Worm (Caenorhabditis elegans) whole organism, young adult: ENCODE data around the gene his-5.

Source experiments
- D2030.7 ChIP-seq: fragments of 200-800 bp; sonication (Bioruptor generic); IDR thresholded peaks from 2 replicates; pipeline ENCODE4 v1.3.6; 2022; ENCODE audit warnings: missing genetic modification reagents, missing genetic modification characterization, missing compliant biosample characterization
- F10E7.11 ChIP-seq: sonication (generic microtip); optimal IDR thresholded peaks from 2 replicates; lab custom pipeline; 2017; ENCODE audit warnings: mild to moderate bottlenecking, missing genetic modification characterization, moderate library complexity, missing compliant biosample characterization
- F33H1.4 ChIP-seq: fragments of 200-800 bp; sonication (Bioruptor generic); IDR thresholded peaks from 2 replicates; pipeline ENCODE4 v1.3.6; 2022; ENCODE audit warnings: missing genetic modification reagents, missing genetic modification characterization, missing compliant biosample characterization
- K11D2.4 ChIP-seq: fragments of 200-800 bp; sonication (Bioruptor generic); IDR thresholded peaks from 2 replicates; pipeline ENCODE4 v1.3.6; 2022; ENCODE audit warnings: missing genetic modification reagents, missing genetic modification characterization, missing compliant biosample characterization
- K12H6.12 ChIP-seq: fragments of 200-800 bp; sonication (Bioruptor generic); optimal IDR thresholded peaks from 2 replicates; lab custom pipeline; 2018; ENCODE audit warnings: mild to moderate bottlenecking, missing genetic modification characterization, missing compliant biosample characterization
- Y67H2A.10 ChIP-seq: fragments of 200-800 bp; sonication (Bioruptor generic); conservative IDR thresholded peaks from 2 replicates; pipeline ENCODE4 v1.3.6; 2022; ENCODE audit warnings: missing genetic modification reagents, missing genetic modification characterization, missing compliant biosample characterization
- Y79H2A.3 ChIP-seq: fragments of 200-800 bp; sonication (Bioruptor generic); conservative IDR thresholded peaks from 2 replicates; pipeline ENCODE4 v1.3.6; 2022; ENCODE audit warnings: missing genetic modification reagents, missing genetic modification characterization, missing compliant biosample characterization
- athp-1 ChIP-seq: sonication (generic microtip); optimal IDR thresholded peaks from 2 replicates; lab custom pipeline; 2017; ENCODE audit warnings: mild to moderate bottlenecking, missing genetic modification characterization, missing compliant biosample characterization
- ccch-3 ChIP-seq: fragments of 200-800 bp; sonication (Bioruptor generic); optimal IDR thresholded peaks from 2 replicates; lab custom pipeline; 2018; ENCODE audit warnings: mild to moderate bottlenecking, missing genetic modification characterization, missing compliant biosample characterization
- cebp-1 ChIP-seq, 2 experiments: fragments of 200-800 bp in 1 of 2; sonication (Bioruptor generic) in 1 of 2; sonication (generic microtip) in 1 of 2; IDR thresholded peaks in 1 of 2; optimal IDR thresholded peaks in 1 of 2; 2 replicates each; pipeline versions ENCODE4 v1.3.6 to Lab custom; 2017 to 2022; ENCODE audit warnings: missing compliant biosample characterization in 2 of 2, missing genetic modification characterization in 2 of 2, mild to moderate bottlenecking in 1 of 2, missing genetic modification reagents in 1 of 2, moderate library complexity in 1 of 2
- ceh-27 ChIP-seq: fragments of 200-800 bp; sonication (Bioruptor generic); optimal IDR thresholded peaks from 2 replicates; lab custom pipeline; 2018; ENCODE audit warnings: mild to moderate bottlenecking, missing genetic modification characterization, moderate library complexity, missing compliant biosample characterization
- dox-1 ChIP-seq: fragments of 200-800 bp; sonication (Bioruptor generic); IDR thresholded peaks from 2 replicates; pipeline ENCODE4 v1.3.6; 2022; ENCODE audit warnings: missing genetic modification reagents, missing genetic modification characterization, missing compliant biosample characterization
- dpff-1 ChIP-seq: sonication (generic microtip); optimal IDR thresholded peaks from 2 replicates; lab custom pipeline; 2017; ENCODE audit warnings: mild to moderate bottlenecking, missing genetic modification characterization, missing compliant biosample characterization
- efl-1 ChIP-seq: fragments of 150-350 bp; optimal IDR thresholded peaks from 2 replicates; lab custom pipeline; 2014; ENCODE audit warnings: missing biosample characterization, missing genetic modification reagents, missing genetic modification characterization
- him-1 ChIP-seq: sonication (generic microtip); optimal IDR thresholded peaks from 2 replicates; lab custom pipeline; 2016; ENCODE audit warnings: missing genotype, missing genetic modification reagents, missing genetic modification characterization, missing compliant biosample characterization
- hlh-26 ChIP-seq: fragments of 200-800 bp; sonication (Bioruptor generic); conservative IDR thresholded peaks from 2 replicates; pipeline ENCODE4 v1.3.6; 2022; ENCODE audit warnings: missing genetic modification reagents, missing genetic modification characterization, missing compliant biosample characterization
- hmg-1.2 ChIP-seq: fragments of 200-800 bp; sonication (Bioruptor generic); IDR thresholded peaks from 2 replicates; pipeline ENCODE4 v1.3.6; 2022; ENCODE audit warnings: missing genetic modification reagents, missing genetic modification characterization, missing compliant biosample characterization
- hrde-1 ChIP-seq: sonication (generic microtip); optimal IDR thresholded peaks from 2 replicates; lab custom pipeline; 2016; ENCODE audit warnings: missing genetic modification characterization, mild to moderate bottlenecking, missing compliant biosample characterization, moderate library complexity, missing genotype, missing genetic modification reagents, borderline replicate concordance
- lsl-1 ChIP-seq: fragments of 200-800 bp; sonication (Bioruptor generic); optimal IDR thresholded peaks from 2 replicates; lab custom pipeline; 2018; ENCODE audit warnings: mild to moderate bottlenecking, missing genetic modification characterization, moderate library complexity, missing compliant biosample characterization
- madf-3 ChIP-seq: fragments of 200-800 bp; sonication (Bioruptor generic); IDR thresholded peaks from 2 replicates; pipeline ENCODE4 v1.3.6; 2022; ENCODE audit warnings: missing genetic modification reagents, missing genetic modification characterization, missing compliant biosample characterization
- madf-6 ChIP-seq: fragments of 200-800 bp; sonication (Bioruptor generic); IDR thresholded peaks from 2 replicates; pipeline ENCODE4 v1.3.6; 2022; ENCODE audit warnings: missing genetic modification reagents, missing genetic modification characterization, missing compliant biosample characterization
- madf-8 ChIP-seq: fragments of 200-800 bp; sonication (Bioruptor generic); conservative IDR thresholded peaks from 2 replicates; pipeline ENCODE4 v1.3.6; 2022; ENCODE audit warnings: missing genetic modification reagents, missing genetic modification characterization, missing compliant biosample characterization
- mxl-1 ChIP-seq: sonication (generic microtip); optimal IDR thresholded peaks from 2 replicates; lab custom pipeline; 2016; ENCODE audit warnings: missing genetic modification characterization, missing compliant biosample characterization
- nhr-27 ChIP-seq: fragments of 200-800 bp; sonication (Bioruptor generic); optimal IDR thresholded peaks from 2 replicates; lab custom pipeline; 2018; ENCODE audit warnings: mild to moderate bottlenecking, missing genetic modification characterization, moderate library complexity, missing compliant biosample characterization
- snpc-3.4 ChIP-seq: sonication (generic microtip); optimal IDR thresholded peaks from 2 replicates; lab custom pipeline; 2017; ENCODE audit warnings: missing genetic modification characterization, mild to moderate bottlenecking, missing compliant biosample characterization, antibody characterized with exemption, moderate library complexity, missing genotype, missing genetic modification reagents
- snpc-4 ChIP-seq, 5 experiments: fragments of 150-350 bp in 1 of 5; sonication (generic microtip) in 4 of 5; optimal IDR thresholded peaks; 2 replicates each; lab custom pipeline; 2014 to 2018; ENCODE audit warnings: missing genetic modification characterization in 5 of 5, missing biosample characterization in 3 of 5, antibody characterized with exemption in 2 of 5, mild to moderate bottlenecking in 2 of 5, missing compliant biosample characterization in 2 of 5, missing genotype in 2 of 5, moderate library complexity in 2 of 5, missing genetic modification reagents in 1 of 5
- tbp1 ChIP-seq: fragments of 200-800 bp; sonication (Bioruptor generic); optimal IDR thresholded peaks from 2 replicates; lab custom pipeline; 2018; ENCODE audit warnings: mild to moderate bottlenecking, missing genetic modification characterization, missing compliant biosample characterization
- xnd-1 ChIP-seq: sonication (generic microtip); optimal IDR thresholded peaks from 2 replicates; lab custom pipeline; 2016; ENCODE audit warnings: missing genotype, missing genetic modification reagents, missing genetic modification characterization, missing compliant biosample characterization
- zim-3 ChIP-seq: sonication (generic microtip); optimal IDR thresholded peaks from 2 replicates; lab custom pipeline; 2017; ENCODE audit warnings: mild to moderate bottlenecking, missing genetic modification characterization, moderate library complexity, missing compliant biosample characterization

The his-5 gene

ce11 chrV:8513361-8513760 lies 21.7 kb upstream of the his-5 start, which contains the start of gene F45F2.9:
Gene F45F2.9, minus strand, starts transcription at chrV:8513461.
- TF ChIP-seq cebp-1 (GFP tag; IDR thresholded peaks at IDR 0.05; lab: Robert Waterston, UW) (no peak), cebp-1 (tag; optimal IDR thresholded peaks at IDR 0.05; lab: Kevin White, UChicago) (no peak), hrde-1 (tag; lab: Kevin White, UChicago) (peak; percentile 15)

DNA sequence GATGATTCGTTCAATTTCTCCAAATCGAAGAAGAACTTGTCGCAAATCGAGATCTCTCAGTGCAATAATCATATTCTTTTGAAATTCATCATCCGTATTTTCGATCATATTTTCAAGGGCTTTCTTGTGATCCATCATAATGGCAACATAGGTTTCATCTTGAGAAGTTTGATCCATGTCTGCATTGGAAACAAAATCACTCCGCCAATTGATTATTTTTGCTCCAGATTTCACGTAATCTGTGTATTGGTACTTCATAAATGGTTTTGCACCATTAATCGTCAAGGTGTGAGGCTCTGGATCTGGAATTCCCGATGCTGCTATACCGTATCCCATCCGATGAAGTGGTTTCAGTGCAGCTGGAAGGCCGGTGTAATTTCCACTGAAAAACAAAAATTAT lies 18.6 kb upstream of the his-5 start:
- no peak for TF ChIP-seq madf-6 (GFP tag; lab: Robert Waterston, UW)
- TF ChIP-seq dox-1 (GFP tag; lab: Robert Waterston, UW) = no peak
- TF ChIP-seq mxl-1 (tag; lab: Kevin White, UChicago) = no peak
- no peak for TF ChIP-seq Y79H2A.3 (GFP tag; lab: Robert Waterston, UW)
- TF ChIP-seq K11D2.4 (GFP tag; lab: Robert Waterston, UW) = no peak

- TF ChIP-seq lsl-1 (peak; percentile 5), ccch-3 (no peak), K12H6.12 (tag; lab: Kevin White, UChicago) (no peak), madf-8 (0 out of 2 replicates have a peak, but pooled peaks have one; percentile 15), nhr-27 (tag; lab: Kevin White, UChicago) (no peak), efl-1 (peak; percentile 49), madf-6 (GFP tag; lab: Robert Waterston, UW) (peak; percentile 65), hrde-1 (tag; lab: Kevin White, UChicago) (no peak)
Measured at ce11 chrV:8517711-8518110, 17.3 kb upstream of the his-5 start.

- TF ChIP-seq ceh-27 (GFP tag; lab: Kevin White, UChicago) = peak; percentile 40
- TF ChIP-seq dox-1 (GFP tag; lab: Robert Waterston, UW) = peak; percentile 36; the same call in 1 of the 2 replicates
- TF ChIP-seq dpff-1 (tag; lab: Kevin White, UChicago) = peak; percentile 33
- TF ChIP-seq athp-1 (tag; lab: Kevin White, UChicago) = no peak
- TF ChIP-seq hlh-26 = no peak
- TF ChIP-seq lsl-1 = peak; percentile 14
- TF ChIP-seq snpc-3.4 (tag; lab: Kevin White, UChicago) = peak; percentile 14
- TF ChIP-seq Y67H2A.10 (GFP tag; lab: Robert Waterston, UW) = no peak
- TF ChIP-seq K12H6.12 (tag; lab: Kevin White, UChicago) = peak; percentile 7
- peak; percentile 18 for TF ChIP-seq xnd-1
- peak; percentile 35; the same call in 1 of the 2 replicates for TF ChIP-seq hmg-1.2 (GFP tag; lab: Robert Waterston, UW)
- peak; percentile 21 for TF ChIP-seq snpc-4 (GFP tag; optimal IDR thresholded peaks at IDR 0.05; lab: Kevin White, UChicago)
- peak in 1 of 4 experiments; percentile 12 for TF ChIP-seq snpc-4 (tag; optimal IDR thresholded peaks at IDR 0.05; lab: Kevin White, UChicago)
- TF ChIP-seq, all 124 proteins: peak for 9
Measured at ce11 chrV:8518283-8518682, 16.7 kb upstream of the his-5 start.

DNA sequence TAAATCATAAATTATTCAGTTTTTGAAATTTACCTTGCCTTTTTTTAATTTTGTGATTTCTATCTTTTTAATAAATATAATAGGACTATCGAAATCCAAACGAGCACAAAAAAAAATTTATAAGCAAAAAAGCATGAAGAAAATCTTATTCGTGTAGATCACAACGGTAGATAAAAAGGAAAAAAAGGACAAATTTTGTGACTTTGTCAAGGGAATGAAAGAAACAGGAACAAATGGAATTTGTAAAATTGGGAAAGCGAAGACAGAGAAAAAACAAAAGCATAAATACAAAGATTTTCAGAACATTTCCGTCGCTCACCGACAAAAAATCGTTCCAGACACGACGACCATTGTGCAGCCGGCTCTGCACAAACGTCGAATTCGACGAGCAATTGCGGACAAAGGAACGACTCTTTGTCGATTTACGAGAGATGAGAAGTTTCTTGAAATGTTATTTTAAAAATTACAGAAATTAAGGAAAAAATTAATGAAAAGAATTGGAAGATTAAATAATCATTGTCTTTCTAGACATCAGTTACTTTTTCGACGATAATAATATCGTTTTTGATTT lies 16.1 kb upstream of the his-5 start, which contains the start of gene F45F2.10:
Gene F45F2.10 (minus strand): TSS at position 51 of the 571 bp plus-strand sequence.
- no peak for TF ChIP-seq zim-3 (tag; lab: Kevin White, UChicago)
- TF ChIP-seq tbp1 (GFP tag; lab: Kevin White, UChicago) = peak; percentile 17
- peak; percentile 41; the same call in 1 of the 2 replicates for TF ChIP-seq dox-1 (GFP tag; lab: Robert Waterston, UW)

DNA sequence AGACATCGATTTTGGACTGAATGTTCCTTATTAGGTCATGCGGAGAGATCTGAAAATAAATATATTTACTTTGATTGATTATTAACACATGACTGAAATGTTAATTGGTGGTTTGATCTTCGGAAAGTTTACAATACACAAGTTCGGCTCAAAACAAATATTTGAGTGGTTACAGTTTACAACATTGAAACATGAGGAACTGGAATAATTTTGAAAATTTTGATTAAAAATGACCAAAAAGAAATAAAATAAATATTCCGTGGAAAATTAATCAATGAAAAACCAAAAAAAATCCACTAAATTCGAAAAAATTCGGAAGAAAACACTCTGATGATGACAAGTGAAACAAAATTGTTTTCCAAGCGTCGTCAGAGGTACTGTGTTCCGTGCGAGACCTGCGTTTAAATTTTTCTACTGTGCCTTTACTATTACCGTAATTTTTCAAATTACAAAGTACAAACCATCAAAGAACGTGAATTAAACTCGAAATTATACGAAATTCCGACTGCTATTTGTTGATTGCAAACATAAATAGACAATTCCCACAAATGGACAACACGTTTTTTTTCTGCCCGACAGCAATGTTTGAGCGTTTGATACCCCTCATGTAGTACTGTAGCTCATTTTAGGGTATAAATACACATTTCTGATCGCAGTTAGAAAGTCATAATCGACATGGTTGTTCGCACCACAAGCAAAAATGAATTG lies 14.0 kb upstream of the his-5 start, which contains the start of the genes F45F2.11 and otpl-7:
Gene F45F2.11 (minus strand): TSS at position 51 of the 708 bp plus-strand sequence.
Gene otpl-7 (plus strand): TSS at position 658 of the 708 bp plus-strand sequence.
- peak; percentile 94 for TF ChIP-seq lsl-1
- peak; percentile 8 for TF ChIP-seq tbp1 (GFP tag; lab: Kevin White, UChicago)
- no peak for TF ChIP-seq F10E7.11 (tag; lab: Kevin White, UChicago)
- peak; percentile 94 for TF ChIP-seq xnd-1
- peak; percentile 89 for TF ChIP-seq madf-6 (GFP tag; lab: Robert Waterston, UW)
- peak; percentile 50 for TF ChIP-seq madf-8
- TF ChIP-seq D2030.7 (GFP tag; lab: Robert Waterston, UW) = peak; percentile 28; the same call in 1 of the 2 replicates
- peak; percentile 91 for TF ChIP-seq F33H1.4 (GFP tag; lab: Robert Waterston, UW)
- 0 out of 2 replicates have a peak, but pooled peaks have one; percentile 35 for TF ChIP-seq madf-3 (GFP tag; lab: Robert Waterston, UW)
- no peak for TF ChIP-seq hrde-1 (tag; lab: Kevin White, UChicago)
- TF ChIP-seq efl-1 = peak; percentile 2
- TF ChIP-seq him-1 = peak; percentile 69
- no peak for TF ChIP-seq dpff-1 (tag; lab: Kevin White, UChicago)
